Worm (Caenorhabditis elegans): Measurements from ENCODE around the gene Y59C2A.2.

DNA sequence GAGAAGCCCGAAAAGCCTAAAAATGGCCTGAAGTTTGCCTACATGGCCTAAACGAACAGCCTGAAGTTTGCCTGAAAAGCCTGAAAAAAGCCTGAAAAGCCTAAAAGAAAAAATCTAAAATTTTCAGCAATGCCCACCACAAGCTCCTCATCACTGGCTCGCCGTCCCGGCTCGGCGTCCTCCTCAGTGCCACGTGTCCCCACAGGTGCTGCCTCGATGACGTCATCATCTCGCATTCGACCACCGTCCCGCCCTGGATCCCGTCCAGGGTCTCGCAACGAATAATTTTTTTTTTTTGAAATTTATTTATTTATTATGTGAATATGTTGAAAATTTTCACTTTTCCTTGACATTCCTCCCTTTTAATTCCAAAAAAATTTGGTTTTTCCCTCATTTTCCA lies 49.7 kb upstream of the Y59C2A.2 start:
- TF ChIP-seq M03D4.4 (tag; optimal IDR thresholded peaks at IDR 0.05) (no peak), nhr-237 (tag; optimal IDR thresholded peaks at IDR 0.05) (no peak), nhr-28 (tag; optimal IDR thresholded peaks at IDR 0.05) (no peak), unc-62 (GFP tag; optimal IDR thresholded peaks at IDR 0.05) (no peak), mab-5 (tag; optimal IDR thresholded peaks at IDR 0.05) (no peak)

Measured in whole organism, mixed stage, embryonic.